Fruit fly (Drosophila melanogaster): ENCODE data around the gene AgmNAT.

The AgmNAT gene

dm6 chrX:5800634-5801033 is 15.0 kb downstream of the AgmNAT start:
- TF ChIP-seq CG8478 (optimal IDR thresholded peaks at IDR 0.05) (no peak), psq (optimal IDR thresholded peaks at IDR 0.05) (no peak), pan (optimal IDR thresholded peaks at IDR 0.05) (no peak), Dll (optimal IDR thresholded peaks at IDR 0.05) (no peak), usp (GFP tag; optimal IDR thresholded peaks at IDR 0.05) (no peak), EcR (GFP tag; optimal IDR thresholded peaks at IDR 0.05) (no peak)

dm6 chrX:5791840-5792239 is 23.8 kb downstream of the AgmNAT start, which contains the start of gene CG12239:
CG12239 (plus strand) TSS chrX:5792140.
- TF ChIP-seq psq (optimal IDR thresholded peaks at IDR 0.05) = no peak
- TF ChIP-seq pan (optimal IDR thresholded peaks at IDR 0.05) = no peak
- TF ChIP-seq usp (GFP tag; optimal IDR thresholded peaks at IDR 0.05) = no peak
- TF ChIP-seq EcR (GFP tag; optimal IDR thresholded peaks at IDR 0.05) = no peak
- TF ChIP-seq Dll (optimal IDR thresholded peaks at IDR 0.05) = no peak
- TF ChIP-seq CG8478 (optimal IDR thresholded peaks at IDR 0.05) = no peak

dm6 chrX:5789187-5789586 is 26.4 kb downstream of the AgmNAT start, which contains the start of gene CG15767:
CG15767 (plus strand) TSS chrX:5789487.
- TF ChIP-seq CG8478 (optimal IDR thresholded peaks at IDR 0.05) (no peak), usp (GFP tag; optimal IDR thresholded peaks at IDR 0.05) (no peak), pan (optimal IDR thresholded peaks at IDR 0.05) (no peak), Dll (optimal IDR thresholded peaks at IDR 0.05) (no peak), EcR (GFP tag; optimal IDR thresholded peaks at IDR 0.05) (no peak), psq (optimal IDR thresholded peaks at IDR 0.05) (no peak)

dm6 chrX:5786559-5786958 is 29.1 kb downstream of the AgmNAT start:
- no peak for TF ChIP-seq pan (optimal IDR thresholded peaks at IDR 0.05)
- no peak for TF ChIP-seq psq (optimal IDR thresholded peaks at IDR 0.05)
- no peak for TF ChIP-seq EcR (GFP tag; optimal IDR thresholded peaks at IDR 0.05)
- no peak for TF ChIP-seq usp (GFP tag; optimal IDR thresholded peaks at IDR 0.05)
- TF ChIP-seq CG8478 (optimal IDR thresholded peaks at IDR 0.05) = no peak
- TF ChIP-seq Dll (optimal IDR thresholded peaks at IDR 0.05) = no peak

- TF ChIP-seq pan (optimal IDR thresholded peaks at IDR 0.05) (no peak), psq (optimal IDR thresholded peaks at IDR 0.05) (no peak), usp (GFP tag; optimal IDR thresholded peaks at IDR 0.05) (no peak)
Observed at dm6 chrX:5783260-5784040, 32.2 kb downstream of the AgmNAT start.

- TF ChIP-seq psq (optimal IDR thresholded peaks at IDR 0.05) (no peak), usp (GFP tag; optimal IDR thresholded peaks at IDR 0.05) (no peak), CG8478 (optimal IDR thresholded peaks at IDR 0.05) (no peak), EcR (GFP tag; optimal IDR thresholded peaks at IDR 0.05) (no peak), Dll (optimal IDR thresholded peaks at IDR 0.05) (no peak)
Observed at dm6 chrX:5781520-5781919, 34.1 kb downstream of the AgmNAT start, which contains the start of gene CG3108. CG3108 (minus strand) TSS chrX:5781620.

- TF ChIP-seq pan (optimal IDR thresholded peaks at IDR 0.05) (no peak), CG8478 (optimal IDR thresholded peaks at IDR 0.05) (no peak), psq (optimal IDR thresholded peaks at IDR 0.05) (no peak), EcR (GFP tag; optimal IDR thresholded peaks at IDR 0.05) (no peak), Dll (optimal IDR thresholded peaks at IDR 0.05) (no peak), usp (GFP tag; optimal IDR thresholded peaks at IDR 0.05) (no peak)
Observed at dm6 chrX:5776547-5776946, 39.1 kb downstream of the AgmNAT start, which contains the start of gene CG42264. CG42264 (minus strand) TSS chrX:5776647.

dm6 chrX:5772409-5772808 is 43.2 kb downstream of the AgmNAT start:
- TF ChIP-seq EcR (GFP tag; optimal IDR thresholded peaks at IDR 0.05) (no peak), Dll (optimal IDR thresholded peaks at IDR 0.05) (no peak), psq (optimal IDR thresholded peaks at IDR 0.05) (no peak), pan (optimal IDR thresholded peaks at IDR 0.05) (no peak), usp (GFP tag; optimal IDR thresholded peaks at IDR 0.05) (no peak), CG8478 (optimal IDR thresholded peaks at IDR 0.05) (no peak)

dm6 chrX:5770730-5771181 is 44.9 kb downstream of the AgmNAT start, which contains the start of gene CG3097:
CG3097 (minus strand) TSS chrX:5770780.
- TF ChIP-seq Dll (optimal IDR thresholded peaks at IDR 0.05) = peak; percentile 5
- no peak for TF ChIP-seq psq (optimal IDR thresholded peaks at IDR 0.05)
- TF ChIP-seq CG8478 (optimal IDR thresholded peaks at IDR 0.05) = no peak
- no peak for TF ChIP-seq pan (optimal IDR thresholded peaks at IDR 0.05)
- no peak for TF ChIP-seq usp (GFP tag; optimal IDR thresholded peaks at IDR 0.05)
- TF ChIP-seq EcR (GFP tag; optimal IDR thresholded peaks at IDR 0.05) = no peak

dm6 chrX:5768602-5769251 is 46.9 kb downstream of the AgmNAT start:
- no peak for TF ChIP-seq EcR (GFP tag; optimal IDR thresholded peaks at IDR 0.05)
- no peak for TF ChIP-seq usp (GFP tag; optimal IDR thresholded peaks at IDR 0.05)
- no peak for TF ChIP-seq CG8478 (optimal IDR thresholded peaks at IDR 0.05)
- TF ChIP-seq pan (optimal IDR thresholded peaks at IDR 0.05) = no peak
- TF ChIP-seq Dll (optimal IDR thresholded peaks at IDR 0.05) = no peak
- no peak for TF ChIP-seq psq (optimal IDR thresholded peaks at IDR 0.05)

- TF ChIP-seq usp (GFP tag; optimal IDR thresholded peaks at IDR 0.05) (no peak), psq (optimal IDR thresholded peaks at IDR 0.05) (no peak), EcR (GFP tag; optimal IDR thresholded peaks at IDR 0.05) (no peak), pan (optimal IDR thresholded peaks at IDR 0.05) (no peak), Dll (optimal IDR thresholded peaks at IDR 0.05) (no peak), CG8478 (optimal IDR thresholded peaks at IDR 0.05) (no peak)
Observed at dm6 chrX:5766732-5767131, 48.9 kb downstream of the AgmNAT start.
